Worm (Caenorhabditis elegans) whole organism, L4 larva: ENCODE data around the gene C06A1.7.

Experiments used
- T26A8.4 ChIP-seq: fragments of 200-800 bp; sonication (Bioruptor generic); IDR thresholded peaks from 2 replicates; pipeline ENCODE4 v1.3.6; 2022; ENCODE audit warnings: missing genetic modification characterization, missing compliant biosample characterization
- aly-2 ChIP-seq: sonication (generic microtip); optimal IDR thresholded peaks from 2 replicates; lab custom pipeline; 2018; ENCODE audit warnings: missing biosample characterization, missing genetic modification characterization
- lim-7 ChIP-seq: fragments of 200-800 bp; sonication (Bioruptor generic); IDR thresholded peaks from 2 replicates; pipeline ENCODE4 v1.3.6; 2022; ENCODE audit warnings: missing genetic modification characterization, missing compliant biosample characterization
- mdl-1 ChIP-seq, 2 experiments: fragments of 150-350 bp in 1 of 2; sonication (generic microtip) in 1 of 2; optimal IDR thresholded peaks; 2 replicates each; lab custom pipeline; 2014 to 2017; ENCODE audit warnings: missing biosample characterization in 2 of 2, missing genetic modification characterization in 2 of 2
- nhr-42 ChIP-seq: fragments of 200-800 bp; sonication (Bioruptor generic); IDR thresholded peaks from 2 replicates; pipeline ENCODE4 v1.3.6; 2022; ENCODE audit warnings: missing genetic modification characterization, missing compliant biosample characterization
- saeg-2 ChIP-seq: fragments of 200-800 bp; sonication (Bioruptor generic); IDR thresholded peaks from 2 replicates; pipeline ENCODE4 v1.3.6; 2022; ENCODE audit warnings: missing genetic modification reagents, missing genetic modification characterization, missing compliant biosample characterization
- unc-39 ChIP-seq: sonication (generic microtip); optimal IDR thresholded peaks from 2 replicates; lab custom pipeline; 2017; ENCODE audit warnings: missing biosample characterization, missing genetic modification characterization

- no peak for TF ChIP-seq unc-39 (tag; lab: Kevin White, UChicago)
- no peak for TF ChIP-seq saeg-2 (GFP tag; lab: Robert Waterston, UW)
- TF ChIP-seq aly-2 = no peak
- no peak for TF ChIP-seq nhr-42 (GFP tag; lab: Robert Waterston, UW)
- TF ChIP-seq mdl-1 (tag; optimal IDR thresholded peaks at IDR 0.05; lab: Kevin White, UChicago) = no peak
- TF ChIP-seq lim-7 (GFP tag; lab: Robert Waterston, UW) = peak; percentile 69
- TF ChIP-seq T26A8.4 (GFP tag; lab: Robert Waterston, UW) = no peak
Measured at ce11 chrII:10547803-10548693, 16.6 kb upstream of the C06A1.7 start.
